Worm (Caenorhabditis elegans) whole organism, L1 larva: ENCODE results near the gene csb-1.

Source experiments
- blmp-1 ChIP-seq: fragments of 150-350 bp; optimal IDR thresholded peaks from 2 replicates; lab custom pipeline; 2014; ENCODE audit warnings: missing biosample characterization, missing genetic modification characterization
- grh-1 ChIP-seq: fragments of 200-800 bp; sonication (Bioruptor generic); IDR thresholded peaks from 2 replicates; pipeline ENCODE4 v1.3.6; 2022; ENCODE audit warnings: missing genetic modification reagents, missing genetic modification characterization, missing compliant biosample characterization
- irx-1 ChIP-seq: sonication (generic microtip); optimal IDR thresholded peaks from 2 replicates; lab custom pipeline; 2016; ENCODE audit warnings: missing genetic modification characterization, missing compliant biosample characterization
- mep-1 ChIP-seq: fragments of 150-350 bp; optimal IDR thresholded peaks from 2 replicates; lab custom pipeline; 2014; ENCODE audit warnings: missing biosample characterization, missing genetic modification characterization

DNA sequence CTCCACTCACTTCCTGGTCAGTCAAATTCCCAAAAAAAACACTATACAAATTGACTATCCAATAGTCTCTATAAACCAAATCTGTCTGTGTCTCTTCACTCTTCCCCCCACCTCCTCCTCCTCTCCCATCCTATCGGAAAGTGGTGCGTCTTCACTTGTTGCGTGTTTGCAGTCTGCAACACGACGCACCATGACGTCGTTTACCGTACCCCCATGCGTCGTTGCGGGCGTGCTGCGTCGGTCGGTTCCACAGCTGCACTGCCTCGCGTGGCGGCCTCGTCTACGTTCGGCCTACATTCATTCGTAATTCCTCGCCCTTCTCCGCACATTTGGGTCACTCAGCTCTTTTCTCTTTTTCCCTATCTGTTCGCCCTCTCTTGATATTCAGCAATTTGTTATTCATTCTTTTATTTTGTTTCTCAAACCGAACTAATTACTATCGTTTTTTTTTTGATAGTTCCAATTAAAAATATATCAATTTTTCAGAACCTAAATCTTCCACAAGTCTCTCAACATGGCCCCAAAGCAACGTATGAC is 24.6 kb downstream of the csb-1 start, which contains the start of gene serp-1.1:
- TF ChIP-seq blmp-1 (tag; lab: Kevin White, UChicago) = peak; percentile 96
- TF ChIP-seq irx-1 (tag; lab: Kevin White, UChicago) = peak; percentile 95
- peak; percentile 97 for TF ChIP-seq mep-1 (tag; lab: Kevin White, UChicago)
- TF ChIP-seq grh-1 (GFP tag; lab: Robert Waterston, UW) = peak; percentile 98
